Worm (Caenorhabditis elegans): ENCODE results near the gene lron-4.

lron-4 gene

ce11 chrII:8093283-8093682 is 18.7 kb downstream of the lron-4 start:
- no peak for TF ChIP-seq nhr-25 (tag; optimal IDR thresholded peaks at IDR 0.05)
- TF ChIP-seq nhr-12 (tag; optimal IDR thresholded peaks at IDR 0.05): no peak
- no peak for TF ChIP-seq ama-1 (optimal IDR thresholded peaks at IDR 0.05)
- TF ChIP-seq aly-2 (tag; optimal IDR thresholded peaks at IDR 0.05): no peak
- TF ChIP-seq mdl-1 (tag; optimal IDR thresholded peaks at IDR 0.05): no peak
- no peak for TF ChIP-seq ceh-16 (tag; optimal IDR thresholded peaks at IDR 0.05)
- no peak for TF ChIP-seq elt-3 (tag; optimal IDR thresholded peaks at IDR 0.05)
- no peak for TF ChIP-seq zag-1 (tag; optimal IDR thresholded peaks at IDR 0.05)
- TF ChIP-seq ZK546.5 (tag; optimal IDR thresholded peaks at IDR 0.05): no peak
- no peak for TF ChIP-seq ztf-11 (tag; optimal IDR thresholded peaks at IDR 0.05)

DNA sequence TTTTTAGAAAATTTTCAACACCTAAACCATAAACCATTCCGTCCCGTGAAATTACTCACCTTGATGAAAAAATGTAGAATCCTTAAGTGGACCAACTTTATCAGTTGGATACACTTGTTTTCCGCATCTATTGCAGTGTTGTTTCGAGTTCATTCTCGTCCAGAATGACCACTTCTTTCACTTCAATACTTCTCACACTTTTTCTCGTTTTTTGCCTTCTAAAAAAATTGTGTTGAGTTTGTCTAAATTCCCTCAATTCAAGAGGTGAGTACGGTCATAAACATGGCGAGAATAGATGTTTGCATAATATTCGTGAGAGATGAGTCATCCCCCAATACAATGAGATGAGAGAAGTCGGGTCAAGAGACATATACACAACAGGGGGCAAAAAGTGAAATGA is 19.4 kb downstream of the lron-4 start, which contains the start of gene ltd-1:
Gene ltd-1 (minus strand): TSS at position 218 of the 400 bp plus-strand sequence.
- TF ChIP-seq nhr-237 (tag; optimal IDR thresholded peaks at IDR 0.05) (no peak), ama-1 (optimal IDR thresholded peaks at IDR 0.05) (no peak)

- peak; percentile 24 to 34 for TF ChIP-seq mdl-1 (tag; optimal IDR thresholded peaks at IDR 0.05)
- TF ChIP-seq gmeb-1 (tag; optimal IDR thresholded peaks at IDR 0.05): peak; percentile 74
- TF ChIP-seq alr-1 (tag; optimal IDR thresholded peaks at IDR 0.05): no peak
- TF ChIP-seq unc-55 (GFP tag; optimal IDR thresholded peaks at IDR 0.05): peak; percentile 64
- TF ChIP-seq fos-1 (tag; optimal IDR thresholded peaks at IDR 0.05): peak; percentile 78
- peak; percentile 28 for TF ChIP-seq blmp-1 (tag; optimal IDR thresholded peaks at IDR 0.05; ENCODE audit: insufficient read depth)
- peak; percentile 63 for TF ChIP-seq F13H6.1 (tag; optimal IDR thresholded peaks at IDR 0.05)
- TF ChIP-seq egl-27 (tag; optimal IDR thresholded peaks at IDR 0.05): peak; percentile 63
- TF ChIP-seq ceh-16 (tag; optimal IDR thresholded peaks at IDR 0.05): peak; percentile 12
- TF ChIP-seq ztf-1 (GFP tag; conservative IDR thresholded peaks at IDR 0.05): no peak
- peak; percentile 85 for TF ChIP-seq nhr-129 (tag; optimal IDR thresholded peaks at IDR 0.05)
- TF ChIP-seq snpc-4 (tag; optimal IDR thresholded peaks at IDR 0.05): peak; percentile 98
- peak; percentile 59 for TF ChIP-seq nhr-25 (tag; optimal IDR thresholded peaks at IDR 0.05)
- no peak for TF ChIP-seq zag-1 (tag; optimal IDR thresholded peaks at IDR 0.05)
- no peak for TF ChIP-seq nhr-11 (tag; optimal IDR thresholded peaks at IDR 0.05)
- TF ChIP-seq ZK546.5 (tag; optimal IDR thresholded peaks at IDR 0.05): no peak
- no peak for TF ChIP-seq R02D3.7 (tag; optimal IDR thresholded peaks at IDR 0.05)
- peak; percentile 18 for TF ChIP-seq C34F6.9 (tag; optimal IDR thresholded peaks at IDR 0.05)
- TF ChIP-seq lsy-2 (tag; optimal IDR thresholded peaks at IDR 0.05): peak; percentile 51
- peak; percentile 67 for TF ChIP-seq sma-9 (GFP tag; optimal IDR thresholded peaks at IDR 0.05)
- TF ChIP-seq sma-9 (tag; optimal IDR thresholded peaks at IDR 0.05): no peak
- TF ChIP-seq crh-2 (tag; optimal IDR thresholded peaks at IDR 0.05): peak; percentile 69
- no peak for TF ChIP-seq mab-5 (tag; optimal IDR thresholded peaks at IDR 0.05)
- TF ChIP-seq ztf-4 (tag; optimal IDR thresholded peaks at IDR 0.05): no peak
- peak; percentile 71 for TF ChIP-seq lin-13 (GFP tag; optimal IDR thresholded peaks at IDR 0.05)
- peak; percentile 55 for TF ChIP-seq nhr-21 (tag; optimal IDR thresholded peaks at IDR 0.05)
- no peak for TF ChIP-seq mbf-1 (tag; optimal IDR thresholded peaks at IDR 0.05)
- TF ChIP-seq ama-1 (optimal IDR thresholded peaks at IDR 0.05): peak; percentile 84
- TF ChIP-seq ztf-11 (tag; optimal IDR thresholded peaks at IDR 0.05): no peak
- peak; percentile 14 for TF ChIP-seq skn-1 (tag; optimal IDR thresholded peaks at IDR 0.05)
- TF ChIP-seq aly-2 (tag; optimal IDR thresholded peaks at IDR 0.05): no peak
- TF ChIP-seq sma-3 (GFP tag; optimal IDR thresholded peaks at IDR 0.05): peak; percentile 84
Measured at ce11 chrII:8091528-8091927, 20.4 kb downstream of the lron-4 start.

DNA sequence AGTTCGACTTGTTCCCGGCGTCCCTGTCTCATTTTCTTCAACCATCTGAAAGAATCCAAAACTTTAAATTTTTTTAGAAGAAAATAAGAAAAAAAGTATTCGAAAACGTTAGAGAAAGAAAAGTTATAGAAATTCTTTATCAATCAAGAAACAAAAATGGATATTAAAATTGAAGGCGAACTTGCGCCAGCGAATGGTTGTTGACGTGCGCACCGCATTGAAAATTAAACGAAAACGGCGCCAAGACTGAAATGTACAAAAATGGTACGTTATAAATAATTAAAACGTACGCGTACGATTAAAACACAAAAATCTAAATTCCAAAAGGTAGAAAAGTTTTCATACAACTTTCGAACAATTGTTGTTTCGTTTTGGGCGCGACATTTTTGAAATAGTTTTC is 25.2 kb downstream of the lron-4 start, which contains the start of gene K02C4.3:
Gene K02C4.3 (minus strand): TSS at position 51 of the 400 bp plus-strand sequence.
- TF ChIP-seq sma-9 (GFP tag; optimal IDR thresholded peaks at IDR 0.05) (peak; percentile 80), sma-9 (tag; optimal IDR thresholded peaks at IDR 0.05) (no peak), nhr-6 (tag; optimal IDR thresholded peaks at IDR 0.05) (peak; percentile 16), crh-2 (tag; optimal IDR thresholded peaks at IDR 0.05) (peak; percentile 83), lin-11 (tag; optimal IDR thresholded peaks at IDR 0.05) (peak; percentile 52), nhr-25 (tag; optimal IDR thresholded peaks at IDR 0.05) (peak; percentile 66), ztf-4 (tag; optimal IDR thresholded peaks at IDR 0.05) (peak; percentile 51), Y55F3AM.14 (GFP tag; optimal IDR thresholded peaks at IDR 0.05) (no peak), gmeb-1 (tag; optimal IDR thresholded peaks at IDR 0.05) (peak; percentile 92), sem-4 (tag; optimal IDR thresholded peaks at IDR 0.05) (peak; percentile 24), lsy-2 (tag; optimal IDR thresholded peaks at IDR 0.05) (peak; percentile 61 to 87), nhr-237 (tag; optimal IDR thresholded peaks at IDR 0.05) (no peak), C34F6.9 (tag; optimal IDR thresholded peaks at IDR 0.05) (peak; percentile 81), nhr-129 (tag; optimal IDR thresholded peaks at IDR 0.05) (peak; percentile 64), F13H6.1 (tag; optimal IDR thresholded peaks at IDR 0.05) (peak; percentile 55), nhr-21 (tag; optimal IDR thresholded peaks at IDR 0.05) (peak; percentile 51), sma-3 (GFP tag; optimal IDR thresholded peaks at IDR 0.05) (peak; percentile 63), unc-55 (GFP tag; optimal IDR thresholded peaks at IDR 0.05) (peak; percentile 69), mab-5 (tag; optimal IDR thresholded peaks at IDR 0.05) (peak; percentile 40), elt-3 (tag; optimal IDR thresholded peaks at IDR 0.05) (no peak), snpc-4 (tag; optimal IDR thresholded peaks at IDR 0.05) (peak; percentile 87), lin-13 (GFP tag; optimal IDR thresholded peaks at IDR 0.05) (peak; percentile 65), fos-1 (tag; optimal IDR thresholded peaks at IDR 0.05) (peak; percentile 53), zag-1 (tag; optimal IDR thresholded peaks at IDR 0.05) (no peak), R02D3.7 (tag; optimal IDR thresholded peaks at IDR 0.05) (no peak)

All from whole organism, L2 larva.